Worm (Caenorhabditis elegans): ENCODE results near the gene slcr-46.3.

slcr-46.3 gene

ce11 chrV:9724021-9724671, at the start of gene slcr-46.3:
Gene slcr-46.3, minus strand, starts transcription at chrV:9724106.
- TF ChIP-seq him-1 (tag; optimal IDR thresholded peaks at IDR 0.05) = no peak
- no peak for TF ChIP-seq W03F9.2 (tag; optimal IDR thresholded peaks at IDR 0.05)
- no peak for TF ChIP-seq dao-5 (tag; optimal IDR thresholded peaks at IDR 0.05)

- TF ChIP-seq W03F9.2 (tag; optimal IDR thresholded peaks at IDR 0.05) = no peak
- no peak for TF ChIP-seq dao-5 (tag; optimal IDR thresholded peaks at IDR 0.05)
- no peak for TF ChIP-seq him-1 (tag; optimal IDR thresholded peaks at IDR 0.05)
Observed at ce11 chrV:9771970-9772369, 48.1 kb upstream of the slcr-46.3 start, which contains the start of gene F46B6.2. Gene F46B6.2, plus strand, starts transcription at chrV:9772285.

ce11 chrV:9771311-9771710, 47.4 kb upstream of the slcr-46.3 start:
- TF ChIP-seq dao-5 (tag; optimal IDR thresholded peaks at IDR 0.05) (no peak), W03F9.2 (tag; optimal IDR thresholded peaks at IDR 0.05) (no peak), him-1 (tag; optimal IDR thresholded peaks at IDR 0.05) (no peak)

- TF ChIP-seq dao-5 (tag; optimal IDR thresholded peaks at IDR 0.05) = no peak
- no peak for TF ChIP-seq W03F9.2 (tag; optimal IDR thresholded peaks at IDR 0.05)
- no peak for TF ChIP-seq him-1 (tag; optimal IDR thresholded peaks at IDR 0.05)
Observed at ce11 chrV:9768828-9769778, 45.2 kb upstream of the slcr-46.3 start, which contains the start of gene unc-42. Gene unc-42, minus strand, starts transcription at chrV:9769391.

DNA sequence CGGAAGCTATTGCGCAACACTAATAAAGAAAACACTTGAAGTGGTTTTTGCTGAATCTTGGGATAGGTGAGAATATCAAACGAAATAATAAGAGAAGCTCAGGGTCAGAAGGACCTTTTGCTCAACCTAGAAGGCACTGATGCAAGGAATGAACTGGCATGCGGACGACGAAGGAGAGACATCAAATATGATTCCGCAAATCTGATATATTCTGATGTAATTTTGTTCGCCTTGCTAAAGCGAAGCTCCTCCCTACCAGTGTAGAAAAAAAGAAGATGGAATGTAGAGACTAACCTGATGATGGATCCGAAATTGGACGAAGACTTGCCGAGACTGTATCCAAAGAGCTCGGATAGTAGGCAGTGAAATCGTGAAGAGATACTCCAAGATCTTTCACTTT, 44.0 kb upstream of the slcr-46.3 start:
- TF ChIP-seq W03F9.2 (tag; optimal IDR thresholded peaks at IDR 0.05) (no peak), him-1 (tag; optimal IDR thresholded peaks at IDR 0.05) (no peak), dao-5 (tag; optimal IDR thresholded peaks at IDR 0.05) (no peak)

DNA sequence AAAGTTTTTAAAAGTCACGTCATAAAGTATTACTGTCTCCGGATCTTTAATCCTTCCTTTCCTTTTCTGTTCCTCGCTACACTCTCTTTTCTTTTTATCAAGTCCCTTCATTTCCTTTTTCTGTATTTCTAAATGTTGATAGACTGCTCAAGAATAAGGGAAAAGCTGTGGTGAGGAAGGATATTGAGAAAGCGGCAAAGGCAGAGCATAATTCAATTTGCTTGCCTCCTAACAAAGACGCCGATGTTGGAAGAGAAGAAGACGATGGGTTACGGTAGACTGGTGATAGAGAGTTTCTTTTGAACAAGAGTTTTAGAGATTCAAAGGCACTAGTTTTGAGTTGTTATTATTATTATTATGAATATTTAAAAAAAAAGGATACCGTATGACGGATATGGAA, 41.7 kb upstream of the slcr-46.3 start:
- no peak for TF ChIP-seq him-1 (tag; optimal IDR thresholded peaks at IDR 0.05)
- TF ChIP-seq dao-5 (tag; optimal IDR thresholded peaks at IDR 0.05) = no peak
- TF ChIP-seq W03F9.2 (tag; optimal IDR thresholded peaks at IDR 0.05) = no peak

ce11 chrV:9764552-9764951, 40.6 kb upstream of the slcr-46.3 start:
- TF ChIP-seq dao-5 (tag; optimal IDR thresholded peaks at IDR 0.05) (no peak), him-1 (tag; optimal IDR thresholded peaks at IDR 0.05) (no peak), W03F9.2 (tag; optimal IDR thresholded peaks at IDR 0.05) (no peak)

DNA sequence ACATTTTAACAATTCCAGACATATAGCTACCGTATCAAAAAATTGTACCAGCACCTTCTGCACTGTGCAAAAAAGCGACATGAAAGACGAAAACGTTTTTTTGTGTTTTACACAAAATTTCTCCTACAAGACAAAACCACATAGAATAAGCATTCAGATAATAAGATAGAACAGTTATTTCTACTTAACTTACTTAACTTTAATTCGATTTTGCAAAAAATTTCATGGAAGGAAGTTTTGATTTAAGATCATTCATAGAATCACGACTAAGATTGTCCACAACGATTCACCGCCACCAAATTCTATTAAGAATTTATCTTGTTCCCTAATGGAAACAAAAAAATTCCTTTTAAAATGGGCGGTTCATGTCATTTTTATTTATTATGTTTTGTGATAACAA, 39.9 kb upstream of the slcr-46.3 start:
- TF ChIP-seq W03F9.2 (tag; optimal IDR thresholded peaks at IDR 0.05) (no peak), him-1 (tag; optimal IDR thresholded peaks at IDR 0.05) (no peak), dao-5 (tag; optimal IDR thresholded peaks at IDR 0.05) (no peak)

- no peak for TF ChIP-seq him-1 (tag; optimal IDR thresholded peaks at IDR 0.05)
- TF ChIP-seq dao-5 (tag; optimal IDR thresholded peaks at IDR 0.05) = no peak
- no peak for TF ChIP-seq W03F9.2 (tag; optimal IDR thresholded peaks at IDR 0.05)
Observed at ce11 chrV:9758437-9758836, 34.5 kb upstream of the slcr-46.3 start.

- TF ChIP-seq dao-5 (tag; optimal IDR thresholded peaks at IDR 0.05) (no peak), W03F9.2 (tag; optimal IDR thresholded peaks at IDR 0.05) (no peak), him-1 (tag; optimal IDR thresholded peaks at IDR 0.05) (no peak)
Observed at ce11 chrV:9757884-9758283, 34.0 kb upstream of the slcr-46.3 start, which contains the start of gene F58E6.11. Gene F58E6.11, minus strand, starts transcription at chrV:9757984.

- TF ChIP-seq W03F9.2 (tag; optimal IDR thresholded peaks at IDR 0.05) (no peak), him-1 (tag; optimal IDR thresholded peaks at IDR 0.05) (no peak), dao-5 (tag; optimal IDR thresholded peaks at IDR 0.05) (no peak)
Observed at ce11 chrV:9756242-9756641, 32.3 kb upstream of the slcr-46.3 start, which contains the start of gene hrg-3. Gene hrg-3, plus strand, starts transcription at chrV:9756468.

- TF ChIP-seq W03F9.2 (tag; optimal IDR thresholded peaks at IDR 0.05) (no peak), dao-5 (tag; optimal IDR thresholded peaks at IDR 0.05) (no peak), him-1 (tag; optimal IDR thresholded peaks at IDR 0.05) (no peak)
Observed at ce11 chrV:9755725-9756124, 31.8 kb upstream of the slcr-46.3 start, which contains the start of gene F58E6.8. Gene F58E6.8, minus strand, starts transcription at chrV:9755825.

- no peak for TF ChIP-seq him-1 (tag; optimal IDR thresholded peaks at IDR 0.05)
- TF ChIP-seq dao-5 (tag; optimal IDR thresholded peaks at IDR 0.05) = no peak
- TF ChIP-seq W03F9.2 (tag; optimal IDR thresholded peaks at IDR 0.05) = no peak
Observed at ce11 chrV:9754459-9754858, 30.6 kb upstream of the slcr-46.3 start, which contains the start of gene F58E6.5. Gene F58E6.5, minus strand, starts transcription at chrV:9754559.

DNA sequence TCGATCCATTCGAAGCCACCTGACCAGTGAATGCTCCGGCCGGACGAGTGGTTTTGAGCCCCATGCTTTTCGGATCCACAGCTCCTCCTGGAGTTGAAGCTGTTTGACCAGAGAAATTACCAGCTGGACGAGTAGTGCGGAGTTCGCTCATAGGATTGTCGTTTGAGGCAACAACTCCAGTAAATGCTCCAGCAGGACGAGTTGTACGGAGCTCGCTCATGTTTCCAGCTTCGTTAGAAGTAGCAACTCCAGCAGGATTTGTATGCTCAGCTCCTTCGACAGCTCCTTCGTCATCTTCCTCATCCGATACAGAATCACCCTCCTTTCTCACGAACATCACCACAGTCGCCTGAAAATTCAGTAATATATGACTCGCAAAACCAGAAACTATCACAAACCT, 29.6 kb upstream of the slcr-46.3 start:
- TF ChIP-seq dao-5 (tag; optimal IDR thresholded peaks at IDR 0.05) (no peak), W03F9.2 (tag; optimal IDR thresholded peaks at IDR 0.05) (no peak), him-1 (tag; optimal IDR thresholded peaks at IDR 0.05) (no peak)
